Worm (Caenorhabditis elegans): ENCODE measurements around the gene dos-3.
A peak's percentile ranks its signal among the peaks of the same experiment; 100 is the strongest.

The dos-3 gene

DNA sequence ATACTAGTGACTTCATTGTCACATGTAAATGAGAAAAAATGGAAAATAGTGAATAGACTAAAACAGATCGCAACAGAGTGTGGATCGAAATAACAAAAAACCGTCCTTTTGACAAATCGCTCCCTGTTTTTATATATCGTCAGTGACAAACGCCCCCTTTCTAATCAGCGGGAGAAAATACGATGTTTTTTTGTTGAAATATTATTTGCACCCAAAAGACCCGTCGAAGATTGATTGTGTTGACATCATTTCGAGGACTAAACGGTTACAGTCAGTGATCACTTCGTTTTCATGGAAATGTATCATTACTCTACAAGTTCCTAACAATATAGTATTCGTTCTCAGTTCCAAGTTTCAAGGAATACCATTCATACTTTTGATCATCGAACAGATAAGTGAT lies at the start of gene dos-3:
Gene dos-3, minus strand, starts transcription at position 101 of the 400 bp plus-strand sequence.
- no peak for TF ChIP-seq dao-5 (tag; optimal IDR thresholded peaks at IDR 0.05)
- no peak for TF ChIP-seq him-1 (tag; optimal IDR thresholded peaks at IDR 0.05)
- no peak for TF ChIP-seq W03F9.2 (tag; optimal IDR thresholded peaks at IDR 0.05)

DNA sequence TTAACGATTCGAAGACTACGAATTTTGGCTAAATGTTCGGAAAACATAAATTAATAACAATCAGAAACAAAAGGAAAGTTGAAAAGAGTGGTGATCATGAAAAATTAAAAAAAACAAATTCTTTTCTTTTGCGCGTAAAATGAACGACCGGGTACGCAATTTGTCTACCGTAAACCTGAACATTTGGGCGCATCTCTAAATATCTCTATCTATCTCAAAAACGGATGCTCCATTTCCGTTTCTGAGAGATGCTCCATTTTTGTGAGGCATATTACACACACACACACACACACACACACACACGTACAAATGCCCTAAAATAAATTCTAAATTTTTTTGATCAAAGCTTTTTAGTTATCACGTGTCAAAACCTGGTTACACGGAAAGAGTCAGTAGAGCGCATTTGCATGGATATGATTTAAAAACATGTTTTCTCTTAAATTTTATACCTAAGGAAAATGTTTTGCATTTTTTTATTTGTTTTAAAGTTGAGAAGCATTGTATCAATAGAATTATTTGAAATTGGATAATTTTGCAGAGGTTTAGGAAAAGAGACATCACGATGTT lies 49.7 kb upstream of the dos-3 start:
- TF ChIP-seq him-1 (tag; optimal IDR thresholded peaks at IDR 0.05), result no peak
- no peak for TF ChIP-seq W03F9.2 (tag; optimal IDR thresholded peaks at IDR 0.05)
- TF ChIP-seq dao-5 (tag; optimal IDR thresholded peaks at IDR 0.05), result no peak

DNA sequence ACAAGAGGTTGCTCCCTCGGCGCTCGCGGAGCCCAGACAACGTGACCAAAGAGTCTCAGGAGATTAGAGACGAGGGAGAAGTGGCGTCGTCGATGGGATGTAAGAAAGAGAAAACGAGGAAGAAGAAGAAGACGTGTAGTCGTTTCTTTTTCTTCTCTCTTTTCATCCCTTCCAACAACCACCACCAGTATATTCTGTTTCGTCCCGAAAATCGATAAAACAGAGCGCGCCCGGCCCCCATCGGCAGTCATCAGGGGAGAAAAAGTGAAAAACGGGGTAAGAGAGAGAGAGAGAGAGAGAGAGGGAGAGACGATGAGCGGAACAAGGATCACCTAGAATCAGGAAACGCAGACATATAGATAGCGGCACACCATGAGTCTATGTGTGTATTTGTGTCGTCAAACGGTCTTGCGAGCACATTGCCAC lies 48.5 kb upstream of the dos-3 start:
- TF ChIP-seq W03F9.2 (tag; optimal IDR thresholded peaks at IDR 0.05), result peak; percentile 14
- TF ChIP-seq dao-5 (tag; optimal IDR thresholded peaks at IDR 0.05), result no peak
- TF ChIP-seq him-1 (tag; optimal IDR thresholded peaks at IDR 0.05), result peak; percentile 66

DNA sequence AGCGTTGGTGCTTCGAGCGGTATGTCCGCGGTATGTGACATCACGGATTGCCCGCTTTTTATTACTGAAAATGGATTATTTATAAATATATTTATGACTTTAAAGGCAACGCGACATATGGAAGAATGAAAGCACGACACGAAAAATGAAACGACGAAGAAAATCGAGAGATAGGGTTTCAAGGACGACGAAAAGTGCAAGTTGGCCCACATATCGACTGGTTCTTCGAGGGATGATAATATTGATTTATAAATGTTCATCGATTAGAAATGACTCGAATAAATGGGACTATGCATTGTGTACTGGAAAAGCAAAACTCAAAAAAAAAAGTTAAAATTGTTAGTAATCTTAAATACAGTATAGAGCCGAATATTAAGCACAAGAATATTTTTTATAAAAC lies 47.3 kb upstream of the dos-3 start, which contains the start of gene zer-1:
Gene zer-1, minus strand, starts transcription at position 68 of the 400 bp plus-strand sequence.
- no peak for TF ChIP-seq him-1 (tag; optimal IDR thresholded peaks at IDR 0.05)
- no peak for TF ChIP-seq dao-5 (tag; optimal IDR thresholded peaks at IDR 0.05)
- TF ChIP-seq W03F9.2 (tag; optimal IDR thresholded peaks at IDR 0.05), result no peak

DNA sequence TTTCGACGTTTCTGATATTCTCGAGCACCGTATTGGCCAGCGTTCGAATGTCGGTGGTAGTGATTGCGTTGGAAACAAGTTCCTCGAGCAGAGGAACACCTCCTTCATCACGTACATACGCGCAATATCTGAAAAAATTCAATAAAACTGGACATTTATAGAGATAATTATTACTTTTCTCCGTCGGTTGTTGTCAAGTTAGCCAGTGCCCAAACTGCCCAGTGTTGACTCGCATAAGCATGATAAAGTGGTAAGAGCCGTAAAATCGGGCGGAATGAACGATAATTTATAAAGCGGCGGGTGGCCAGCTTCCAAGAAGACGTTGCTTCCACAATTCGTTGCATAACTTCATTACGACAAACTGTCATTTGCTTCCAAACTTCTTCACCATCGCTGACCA lies 44.2 kb upstream of the dos-3 start:
- TF ChIP-seq him-1 (tag; optimal IDR thresholded peaks at IDR 0.05) (no peak), W03F9.2 (tag; optimal IDR thresholded peaks at IDR 0.05) (no peak), dao-5 (tag; optimal IDR thresholded peaks at IDR 0.05) (no peak)

DNA sequence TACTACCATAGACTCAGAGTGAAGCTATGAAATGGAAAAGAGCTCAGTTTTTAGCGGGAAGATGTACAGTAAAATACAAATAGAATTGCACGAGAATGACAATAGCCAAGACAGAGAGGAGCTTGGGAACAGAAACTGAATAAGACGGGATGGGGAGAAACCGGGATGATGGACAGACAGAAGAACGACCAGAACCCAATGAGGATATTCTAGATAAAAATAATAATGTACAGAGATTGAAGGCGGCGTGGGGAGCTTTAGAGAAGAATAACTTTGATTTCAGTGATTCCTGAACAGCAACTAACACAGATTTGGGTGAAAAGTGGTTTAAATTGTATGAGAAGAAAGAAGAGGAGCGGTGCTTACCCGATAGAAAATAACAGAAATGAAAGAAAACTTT lies 42.1 kb upstream of the dos-3 start:
- peak; percentile 44 for TF ChIP-seq dao-5 (tag; optimal IDR thresholded peaks at IDR 0.05)
- no peak for TF ChIP-seq him-1 (tag; optimal IDR thresholded peaks at IDR 0.05)

DNA sequence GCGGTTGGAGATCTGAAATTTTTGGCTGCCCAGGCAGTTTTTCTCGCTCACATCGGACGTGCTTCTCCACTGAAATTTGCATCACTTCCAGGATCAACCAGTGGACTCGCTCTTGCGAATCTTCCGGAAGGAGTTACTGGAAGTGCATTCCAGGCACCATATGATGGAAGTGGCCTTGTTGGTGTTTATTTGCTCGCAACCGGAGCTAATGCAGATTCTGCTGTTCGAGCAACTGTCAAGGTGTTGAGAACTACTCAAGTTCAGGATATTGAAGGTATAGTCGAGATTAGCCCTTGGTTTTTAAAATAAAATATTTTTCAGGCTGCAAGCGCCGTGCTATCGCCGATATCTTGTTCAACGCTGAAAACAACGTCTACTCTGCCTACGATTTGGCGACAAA lies 41.4 kb upstream of the dos-3 start:
- TF ChIP-seq him-1 (tag; optimal IDR thresholded peaks at IDR 0.05), result no peak
- no peak for TF ChIP-seq dao-5 (tag; optimal IDR thresholded peaks at IDR 0.05)
- TF ChIP-seq W03F9.2 (tag; optimal IDR thresholded peaks at IDR 0.05), result no peak

DNA sequence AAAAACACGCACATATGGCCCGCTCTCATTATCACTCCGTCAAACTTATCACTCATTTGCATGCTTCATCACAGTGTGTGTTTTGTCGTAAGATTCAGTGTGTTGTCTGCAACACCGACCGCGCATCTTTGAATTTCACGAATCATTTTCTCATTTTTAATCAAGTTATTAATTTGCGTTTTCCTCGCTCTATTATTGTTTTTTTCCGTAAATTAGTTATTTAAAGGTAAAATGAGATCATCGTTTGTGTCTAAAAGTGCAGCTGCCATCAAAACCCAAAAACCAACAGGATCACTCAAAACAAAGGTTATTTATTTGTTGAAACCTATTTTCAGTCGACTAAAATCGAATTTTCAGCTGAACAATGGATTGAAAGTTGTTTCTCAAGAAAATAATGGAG lies 40.2 kb upstream of the dos-3 start, which contains the start of the genes T24C4.5 and ucr-2.3:
Gene T24C4.5, minus strand, starts transcription at position 101 of the 400 bp plus-strand sequence.
Gene ucr-2.3, plus strand, starts transcription at position 227 of the 400 bp plus-strand sequence.
- TF ChIP-seq him-1 (tag; optimal IDR thresholded peaks at IDR 0.05) (no peak), dao-5 (tag; optimal IDR thresholded peaks at IDR 0.05) (no peak), W03F9.2 (tag; optimal IDR thresholded peaks at IDR 0.05) (no peak)

DNA sequence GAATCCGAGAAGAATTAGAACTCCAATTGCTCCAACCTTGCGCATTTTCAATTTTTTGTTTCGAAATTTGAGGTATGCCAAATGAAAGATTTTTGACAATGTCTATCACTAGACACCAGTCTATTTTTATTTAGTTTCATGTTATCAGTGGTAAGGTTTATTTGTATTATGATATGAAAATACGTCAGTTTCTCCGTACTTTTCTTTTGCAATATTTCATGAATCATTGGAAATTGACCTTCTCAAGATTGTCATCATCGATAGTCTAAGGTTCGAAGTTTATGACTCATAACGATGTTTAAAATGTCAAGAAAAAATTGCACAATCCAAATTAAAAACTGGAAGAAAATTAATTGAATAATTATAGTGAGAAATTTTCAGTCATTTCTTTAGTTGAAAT lies 34.0 kb upstream of the dos-3 start, which contains the start of gene clc-19:
Gene clc-19, minus strand, starts transcription at position 135 of the 400 bp plus-strand sequence.
- no peak for TF ChIP-seq W03F9.2 (tag; optimal IDR thresholded peaks at IDR 0.05)
- no peak for TF ChIP-seq dao-5 (tag; optimal IDR thresholded peaks at IDR 0.05)
- TF ChIP-seq him-1 (tag; optimal IDR thresholded peaks at IDR 0.05), result no peak

DNA sequence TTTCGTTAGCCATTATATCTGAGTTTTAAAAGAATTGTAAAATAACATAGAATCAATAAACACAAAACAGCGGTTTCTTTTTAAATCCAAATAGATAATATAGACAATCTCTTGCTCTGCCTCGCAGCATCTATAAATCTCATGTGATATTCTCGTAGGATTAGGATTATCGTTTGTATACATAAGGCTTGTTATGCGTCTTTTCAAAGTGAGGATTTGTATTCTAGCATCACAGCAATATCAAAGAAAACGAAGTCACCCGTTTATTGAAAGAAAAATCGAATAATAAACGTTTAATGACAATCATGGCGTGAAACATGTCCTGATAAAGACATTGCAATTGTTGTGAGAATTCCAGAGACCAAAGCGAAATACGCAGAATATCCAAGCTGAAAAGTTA lies 33.0 kb upstream of the dos-3 start, which contains the start of the genes T24C4.3 and clc-20:
Gene T24C4.3, minus strand, starts transcription at position 101 of the 400 bp plus-strand sequence.
Gene clc-20, plus strand, starts transcription at position 211 of the 400 bp plus-strand sequence.
- TF ChIP-seq him-1 (tag; optimal IDR thresholded peaks at IDR 0.05) (no peak), dao-5 (tag; optimal IDR thresholded peaks at IDR 0.05) (no peak), W03F9.2 (tag; optimal IDR thresholded peaks at IDR 0.05) (no peak)

DNA sequence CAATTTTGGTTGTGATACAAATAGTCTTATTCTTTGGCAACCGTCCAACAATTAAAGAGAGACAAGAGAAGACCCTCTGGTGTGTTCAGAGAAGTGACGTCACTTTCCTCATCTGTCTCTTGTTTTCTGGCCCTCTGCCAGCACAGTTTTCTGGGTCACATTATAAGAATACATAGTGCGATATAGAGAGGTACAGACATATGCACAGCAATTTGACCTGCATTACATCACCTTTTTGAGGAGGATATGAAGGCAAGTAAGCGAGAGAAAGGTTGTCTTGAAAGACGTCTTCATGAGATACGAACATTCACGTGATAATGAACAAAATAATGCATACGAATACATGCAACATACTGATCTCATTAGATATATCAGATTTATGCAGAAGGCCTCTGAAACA lies 31.2 kb upstream of the dos-3 start:
- TF ChIP-seq him-1 (tag; optimal IDR thresholded peaks at IDR 0.05) (no peak), dao-5 (tag; optimal IDR thresholded peaks at IDR 0.05) (no peak), W03F9.2 (tag; optimal IDR thresholded peaks at IDR 0.05) (no peak)

DNA sequence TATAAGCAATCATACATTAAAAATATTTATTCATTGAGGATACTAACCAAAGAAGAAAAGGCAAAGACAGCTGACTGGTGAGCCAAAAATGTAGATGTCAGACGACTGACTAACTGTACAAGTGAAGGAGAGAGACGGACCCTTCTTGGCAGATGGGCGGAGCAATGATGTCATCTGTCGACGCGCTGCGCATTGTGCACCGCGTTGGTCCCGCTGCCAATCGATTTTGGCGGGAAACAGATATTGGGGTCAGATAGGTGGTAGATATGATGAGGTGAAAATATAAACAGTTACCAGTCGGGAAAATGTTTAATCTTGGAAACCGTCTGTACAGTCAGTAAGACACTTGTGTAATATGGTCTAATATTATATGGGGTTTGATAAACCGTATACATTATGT lies 30.5 kb upstream of the dos-3 start, which contains the start of gene T24C4.2:
Gene T24C4.2, minus strand, starts transcription at position 101 of the 400 bp plus-strand sequence.
- TF ChIP-seq W03F9.2 (tag; optimal IDR thresholded peaks at IDR 0.05) (no peak), him-1 (tag; optimal IDR thresholded peaks at IDR 0.05) (no peak), dao-5 (tag; optimal IDR thresholded peaks at IDR 0.05) (no peak)

DNA sequence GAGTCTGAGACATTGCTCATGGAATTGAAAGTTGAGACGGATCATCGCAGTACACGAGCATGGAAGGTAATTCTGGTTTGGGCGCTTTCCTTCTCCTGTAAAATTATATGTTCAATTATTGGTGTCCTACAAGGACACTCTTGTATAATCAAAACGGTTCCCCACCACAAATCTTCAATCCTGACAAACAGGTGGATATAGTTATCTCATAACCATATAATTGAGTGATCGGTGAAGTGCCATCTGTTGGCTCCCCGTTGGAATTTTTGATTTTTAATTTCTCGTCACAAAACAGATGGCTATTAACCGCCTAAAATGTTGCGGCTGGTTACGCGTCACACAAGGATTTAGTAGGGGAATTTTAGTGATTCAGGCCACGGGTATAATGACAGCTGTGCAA lies 29.5 kb upstream of the dos-3 start:
- TF ChIP-seq W03F9.2 (tag; optimal IDR thresholded peaks at IDR 0.05) (no peak), him-1 (tag; optimal IDR thresholded peaks at IDR 0.05) (no peak), dao-5 (tag; optimal IDR thresholded peaks at IDR 0.05) (no peak)

DNA sequence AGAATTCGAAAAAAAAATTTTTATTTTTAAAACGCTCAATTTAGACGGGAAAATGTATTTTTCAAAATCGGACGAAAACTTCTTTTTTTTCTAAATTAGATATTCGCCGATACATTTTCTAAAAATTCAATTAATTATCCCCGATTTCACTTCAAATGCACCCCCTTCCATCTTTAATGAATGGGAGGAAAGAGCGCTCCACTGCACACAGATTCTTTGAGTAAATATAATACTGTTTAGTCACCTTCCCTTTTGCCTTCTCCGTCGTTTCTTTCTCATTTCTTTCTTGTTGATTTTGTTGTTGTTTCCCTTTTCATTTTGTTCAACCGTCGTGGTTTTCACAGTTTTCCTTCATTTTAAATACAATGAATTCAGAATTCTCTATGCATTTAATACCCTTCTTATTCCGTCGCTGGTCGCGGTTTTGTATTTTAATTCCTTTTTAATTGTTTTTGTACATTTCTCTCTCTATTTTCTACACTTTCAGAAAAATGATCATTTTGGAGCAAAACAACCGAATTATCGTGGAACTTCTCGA lies 22.5 kb upstream of the dos-3 start, which contains the start of gene arx-4:
Gene arx-4, plus strand, starts transcription at position 488 of the 538 bp plus-strand sequence.
- TF ChIP-seq W03F9.2 (tag; optimal IDR thresholded peaks at IDR 0.05) (no peak), him-1 (tag; optimal IDR thresholded peaks at IDR 0.05) (no peak), dao-5 (tag; optimal IDR thresholded peaks at IDR 0.05) (no peak)

Measured in whole organism, L4/young adult.